Worm (Caenorhabditis elegans): Measurements from ENCODE around the gene set-21.
A peak's percentile ranks its signal among the peaks of the same experiment; 100 is the strongest.

Gene set-21

ce11 chrIV:4406054-4406539 is 15.5 kb downstream of the set-21 start (continued):
- TF ChIP-seq nhr-84 (tag; optimal IDR thresholded peaks at IDR 0.05) (no peak), mab-9 (GFP tag; IDR thresholded peaks at IDR 0.05) (0 out of 2 replicates have a peak, but pooled peaks have one; percentile 45), snpc-4 (tag; optimal IDR thresholded peaks at IDR 0.05) (peak; percentile 26), unc-62 (GFP tag; optimal IDR thresholded peaks at IDR 0.05) (no peak), vab-15 (tag; optimal IDR thresholded peaks at IDR 0.05) (peak; percentile 63), zag-1 (tag; optimal IDR thresholded peaks at IDR 0.05) (peak; percentile 1), swsn-7 (tag; optimal IDR thresholded peaks at IDR 0.05) (peak; percentile 76), nhr-77 (tag; optimal IDR thresholded peaks at IDR 0.05) (peak; percentile 52), aha-1 (tag; optimal IDR thresholded peaks at IDR 0.05) (no peak), F16B12.6 (tag; optimal IDR thresholded peaks at IDR 0.05) (peak; percentile 44), mep-1 (tag; optimal IDR thresholded peaks at IDR 0.05) (peak; percentile 51), ama-1 (optimal IDR thresholded peaks at IDR 0.05) (peak; percentile 27), sup-37 (GFP tag; optimal IDR thresholded peaks at IDR 0.05) (peak; percentile 7)

- TF ChIP-seq fkh-10 (GFP tag; optimal IDR thresholded peaks at IDR 0.05), result no peak
- TF ChIP-seq ceh-63 (GFP tag; optimal IDR thresholded peaks at IDR 0.05), result no peak
- no peak for TF ChIP-seq ceh-88 (GFP tag; IDR thresholded peaks at IDR 0.05)
- TF ChIP-seq skn-1 (tag; optimal IDR thresholded peaks at IDR 0.05), result peak; percentile 20
- TF ChIP-seq mef-2 (tag; optimal IDR thresholded peaks at IDR 0.05), result no peak
- peak; percentile 60 for TF ChIP-seq nhr-90 (tag; optimal IDR thresholded peaks at IDR 0.05; ENCODE audit: poor library complexity)
- TF ChIP-seq sup-37 (GFP tag; optimal IDR thresholded peaks at IDR 0.05), result peak; percentile 68
- TF ChIP-seq unc-98 (GFP tag; IDR thresholded peaks at IDR 0.05), result no peak
- peak; percentile 43 for TF ChIP-seq swsn-7 (tag; optimal IDR thresholded peaks at IDR 0.05)
- TF ChIP-seq C16A3.4 (tag; optimal IDR thresholded peaks at IDR 0.05), result peak; percentile 3
- TF ChIP-seq egl-27 (tag; optimal IDR thresholded peaks at IDR 0.05), result no peak
- no peak for TF ChIP-seq pqm-1 (tag; optimal IDR thresholded peaks at IDR 0.05)
- TF ChIP-seq pax-3 (tag; optimal IDR thresholded peaks at IDR 0.05), result no peak
- peak; percentile 43 to 44 for TF ChIP-seq lsy-2 (tag; optimal IDR thresholded peaks at IDR 0.05)
- no peak for TF ChIP-seq aha-1 (tag; optimal IDR thresholded peaks at IDR 0.05)
- peak; percentile 73 for TF ChIP-seq nhr-77 (tag; optimal IDR thresholded peaks at IDR 0.05)
- TF ChIP-seq hlh-17 (GFP tag; optimal IDR thresholded peaks at IDR 0.05; ENCODE audit: borderline replicate concordance), result no peak
- no peak for TF ChIP-seq mep-1 (tag; optimal IDR thresholded peaks at IDR 0.05)
- TF ChIP-seq lin-35 (GFP tag; optimal IDR thresholded peaks at IDR 0.05), result peak in 1 of 2 experiments; percentile 24
- TF ChIP-seq vab-15 (tag; optimal IDR thresholded peaks at IDR 0.05), result no peak
- TF ChIP-seq nhr-11 (tag; optimal IDR thresholded peaks at IDR 0.05), result no peak
- no peak for TF ChIP-seq mab-9 (GFP tag; IDR thresholded peaks at IDR 0.05)
- TF ChIP-seq tbx-2 (tag; optimal IDR thresholded peaks at IDR 0.05), result peak; percentile 40
- peak; percentile 32 for TF ChIP-seq nhr-47 (tag; optimal IDR thresholded peaks at IDR 0.05)
- peak; percentile 54 for TF ChIP-seq nhr-85 (tag)
- TF ChIP-seq nhr-20 (tag; optimal IDR thresholded peaks at IDR 0.05), result peak; percentile 53
- TF ChIP-seq jun-1 (tag; optimal IDR thresholded peaks at IDR 0.05), result peak; percentile 62
- no peak for TF ChIP-seq ztf-4 (tag; optimal IDR thresholded peaks at IDR 0.05)
- no peak for TF ChIP-seq lin-15B (tag; optimal IDR thresholded peaks at IDR 0.05)
- TF ChIP-seq ztf-11 (tag; optimal IDR thresholded peaks at IDR 0.05), result no peak
- no peak for TF ChIP-seq blmp-1 (tag; optimal IDR thresholded peaks at IDR 0.05)
- TF ChIP-seq dpl-1 (GFP tag; optimal IDR thresholded peaks at IDR 0.05), result peak in 1 of 3 experiments; percentile 3
- no peak for TF ChIP-seq unc-130 (tag; optimal IDR thresholded peaks at IDR 0.05)
- TF ChIP-seq snu-23 (GFP tag; optimal IDR thresholded peaks at IDR 0.05), result peak; percentile 5
- peak; percentile 64 for TF ChIP-seq nhr-19 (GFP tag; conservative IDR thresholded peaks at IDR 0.05)
- no peak for TF ChIP-seq efl-3 (GFP tag; optimal IDR thresholded peaks at IDR 0.05)
- TF ChIP-seq elt-2 (tag; optimal IDR thresholded peaks at IDR 0.05), result peak; percentile 77
- no peak for TF ChIP-seq egl-13 (tag; optimal IDR thresholded peaks at IDR 0.05)
- TF ChIP-seq mdl-1 (tag; optimal IDR thresholded peaks at IDR 0.05), result no peak
- no peak for TF ChIP-seq xbp-1 (tag; optimal IDR thresholded peaks at IDR 0.05)
- TF ChIP-seq unc-62 (GFP tag; optimal IDR thresholded peaks at IDR 0.05), result no peak
- TF ChIP-seq nhr-71 (tag; optimal IDR thresholded peaks at IDR 0.05), result peak; percentile 68
- no peak for TF ChIP-seq Y116A8C.19 (tag; optimal IDR thresholded peaks at IDR 0.05; ENCODE audit: borderline replicate concordance)
- TF ChIP-seq zip-4 (GFP tag; optimal IDR thresholded peaks at IDR 0.05), result peak; percentile 12
- no peak for TF ChIP-seq ceh-82 (tag; optimal IDR thresholded peaks at IDR 0.05)
These were observed 16.4 kb downstream of the set-21 start for ce11 chrIV:4407055-4407461.

All from whole organism, L1 larva.